Worm (Caenorhabditis elegans) whole organism, young adult: ENCODE measurements around the gene rpi-2.

Experiments used
- B0019.2 ChIP-seq: fragments of 200-800 bp; sonication (Bioruptor generic); conservative IDR thresholded peaks from 2 replicates; pipeline ENCODE4 v1.3.6; 2022; ENCODE audit warnings: missing genetic modification reagents, missing genetic modification characterization, missing compliant biosample characterization
- C17E4.6 ChIP-seq: fragments of 200-800 bp; sonication (Bioruptor generic); IDR thresholded peaks from 2 replicates; pipeline ENCODE4 v1.3.6; 2022; ENCODE audit warnings: missing genetic modification reagents, missing genetic modification characterization, missing compliant biosample characterization
- F57C9.4 ChIP-seq: sonication (generic microtip); optimal IDR thresholded peaks from 2 replicates; lab custom pipeline; 2017; ENCODE audit warnings: mild to moderate bottlenecking, missing genetic modification characterization, missing compliant biosample characterization
- K11D2.4 ChIP-seq: fragments of 200-800 bp; sonication (Bioruptor generic); IDR thresholded peaks from 2 replicates; pipeline ENCODE4 v1.3.6; 2022; ENCODE audit warnings: missing genetic modification reagents, missing genetic modification characterization, missing compliant biosample characterization
- K12H6.12 ChIP-seq: fragments of 200-800 bp; sonication (Bioruptor generic); optimal IDR thresholded peaks from 2 replicates; lab custom pipeline; 2018; ENCODE audit warnings: mild to moderate bottlenecking, missing genetic modification characterization, missing compliant biosample characterization
- Y53F4B.3 ChIP-seq: fragments of 200-800 bp; sonication (Bioruptor generic); IDR thresholded peaks from 2 replicates; pipeline ENCODE4 v1.3.6; 2022; ENCODE audit warnings: missing genetic modification reagents, missing genetic modification characterization, missing compliant biosample characterization
- Y53G8AR.9 ChIP-seq: fragments of 200-800 bp; sonication (Bioruptor generic); conservative IDR thresholded peaks from 2 replicates; pipeline ENCODE4 v1.3.6; 2022; ENCODE audit warnings: missing genetic modification reagents, missing genetic modification characterization, missing compliant biosample characterization
- Y56A3A.18 ChIP-seq: fragments of 200-800 bp; sonication (Bioruptor generic); IDR thresholded peaks from 2 replicates; pipeline ENCODE4 v1.3.6; 2022; ENCODE audit warnings: missing genetic modification reagents, missing genetic modification characterization, missing compliant biosample characterization
- ZK185.1 ChIP-seq: sonication (generic microtip); optimal IDR thresholded peaks from 2 replicates; lab custom pipeline; 2016; ENCODE audit warnings: mild to moderate bottlenecking, missing genetic modification characterization, missing compliant biosample characterization; ENCODE audit not compliant: poor library complexity, severe bottlenecking
- ama-1 ChIP-seq, 3 experiments: fragments of 150-350 bp in 1 of 3; sonication (generic microtip) in 2 of 3; optimal IDR thresholded peaks; 2 replicates each; lab custom pipeline; 2014 to 2018; ENCODE audit warnings: missing biosample characterization in 2 of 3, missing genetic modification characterization in 2 of 3, missing genetic modification reagents in 2 of 3
- attf-3 ChIP-seq: fragments of 200-800 bp; sonication (Bioruptor generic); conservative IDR thresholded peaks from 2 replicates; pipeline ENCODE4 v1.3.6; 2022; ENCODE audit warnings: missing genetic modification reagents, missing genetic modification characterization, missing compliant biosample characterization
- bed-1 ChIP-seq: fragments of 200-800 bp; sonication (Bioruptor generic); IDR thresholded peaks from 2 replicates; pipeline ENCODE4 v1.3.6; 2022; ENCODE audit warnings: missing genetic modification reagents, missing genetic modification characterization, missing compliant biosample characterization
- cebp-2 ChIP-seq: fragments of 200-800 bp; sonication (Bioruptor generic); IDR thresholded peaks from 2 replicates; pipeline ENCODE4 v1.3.6; 2022; ENCODE audit warnings: missing genetic modification characterization, missing compliant biosample characterization
- ceh-27 ChIP-seq: fragments of 200-800 bp; sonication (Bioruptor generic); optimal IDR thresholded peaks from 2 replicates; lab custom pipeline; 2018; ENCODE audit warnings: mild to moderate bottlenecking, missing genetic modification characterization, moderate library complexity, missing compliant biosample characterization
- ceh-58 ChIP-seq: fragments of 200-800 bp; sonication (Bioruptor generic); IDR thresholded peaks from 2 replicates; pipeline ENCODE4 v1.3.6; 2022; ENCODE audit warnings: missing genetic modification characterization, missing compliant biosample characterization
- ceh-79 ChIP-seq: sonication (generic microtip); optimal IDR thresholded peaks from 2 replicates; lab custom pipeline; 2017; ENCODE audit warnings: mild to moderate bottlenecking, missing genetic modification characterization, missing compliant biosample characterization
- die-1 ChIP-seq: sonication (generic microtip); optimal IDR thresholded peaks from 2 replicates; lab custom pipeline; 2016; ENCODE audit warnings: missing genotype, mild to moderate bottlenecking, missing genetic modification characterization, missing compliant biosample characterization
- dpff-1 ChIP-seq: sonication (generic microtip); optimal IDR thresholded peaks from 2 replicates; lab custom pipeline; 2017; ENCODE audit warnings: mild to moderate bottlenecking, missing genetic modification characterization, missing compliant biosample characterization
- ekl-4 ChIP-seq: fragments of 200-800 bp; sonication (Bioruptor generic); IDR thresholded peaks from 2 replicates; pipeline ENCODE4 v1.3.6; 2022; ENCODE audit warnings: missing genetic modification reagents, missing genetic modification characterization, missing compliant biosample characterization
- hlh-26 ChIP-seq: fragments of 200-800 bp; sonication (Bioruptor generic); conservative IDR thresholded peaks from 2 replicates; pipeline ENCODE4 v1.3.6; 2022; ENCODE audit warnings: missing genetic modification reagents, missing genetic modification characterization, missing compliant biosample characterization
- hsf-1 ChIP-seq: fragments of 200-800 bp; sonication (Bioruptor generic); IDR thresholded peaks from 2 replicates; pipeline ENCODE4 v1.3.6; 2022; ENCODE audit warnings: missing genetic modification reagents, missing genetic modification characterization, missing compliant biosample characterization
- lag-1 ChIP-seq: fragments of 200-800 bp; sonication (Bioruptor generic); IDR thresholded peaks from 2 replicates; pipeline ENCODE4 v1.3.6; 2022; ENCODE audit warnings: missing genetic modification reagents, missing genetic modification characterization, missing compliant biosample characterization
- let-526 ChIP-seq: fragments of 200-800 bp; sonication (Bioruptor generic); IDR thresholded peaks from 2 replicates; pipeline ENCODE4 v1.3.6; 2022; ENCODE audit warnings: missing genetic modification reagents, missing genetic modification characterization, missing compliant biosample characterization
- lin-26 ChIP-seq: fragments of 200-800 bp; sonication (Bioruptor generic); IDR thresholded peaks from 2 replicates; pipeline ENCODE4 v1.3.6; 2022; ENCODE audit warnings: missing genetic modification reagents, missing genetic modification characterization, missing compliant biosample characterization
- lsl-1 ChIP-seq: fragments of 200-800 bp; sonication (Bioruptor generic); optimal IDR thresholded peaks from 2 replicates; lab custom pipeline; 2018; ENCODE audit warnings: mild to moderate bottlenecking, missing genetic modification characterization, moderate library complexity, missing compliant biosample characterization
- lsy-27 ChIP-seq: sonication (generic microtip); optimal IDR thresholded peaks from 2 replicates; lab custom pipeline; 2017; ENCODE audit warnings: missing genetic modification characterization, mild to moderate bottlenecking, missing compliant biosample characterization, antibody characterized with exemption, missing genotype, borderline replicate concordance; ENCODE audit not compliant: insufficient read depth
- madf-10 ChIP-seq: sonication (generic microtip); optimal IDR thresholded peaks from 2 replicates; lab custom pipeline; 2016; ENCODE audit warnings: mild to moderate bottlenecking, missing genetic modification characterization, missing compliant biosample characterization
- madf-8 ChIP-seq: fragments of 200-800 bp; sonication (Bioruptor generic); conservative IDR thresholded peaks from 2 replicates; pipeline ENCODE4 v1.3.6; 2022; ENCODE audit warnings: missing genetic modification reagents, missing genetic modification characterization, missing compliant biosample characterization
- mes-4 ChIP-seq: sonication (generic microtip); optimal IDR thresholded peaks from 2 replicates; lab custom pipeline; 2016; ENCODE audit warnings: missing genotype, missing genetic modification characterization, missing compliant biosample characterization
- mxl-1 ChIP-seq: sonication (generic microtip); optimal IDR thresholded peaks from 2 replicates; lab custom pipeline; 2016; ENCODE audit warnings: missing genetic modification characterization, missing compliant biosample characterization
- nhr-120 ChIP-seq: fragments of 200-800 bp; sonication (Bioruptor generic); IDR thresholded peaks from 2 replicates; pipeline ENCODE4 v1.3.6; 2022; ENCODE audit warnings: missing genetic modification characterization, missing compliant biosample characterization
- nhr-179 ChIP-seq: sonication (generic microtip); optimal IDR thresholded peaks from 2 replicates; lab custom pipeline; 2016; ENCODE audit warnings: mild to moderate bottlenecking, missing genetic modification characterization, missing compliant biosample characterization
- nhr-27 ChIP-seq: fragments of 200-800 bp; sonication (Bioruptor generic); optimal IDR thresholded peaks from 2 replicates; lab custom pipeline; 2018; ENCODE audit warnings: mild to moderate bottlenecking, missing genetic modification characterization, moderate library complexity, missing compliant biosample characterization
- nhr-90 ChIP-seq: sonication (generic microtip); optimal IDR thresholded peaks from 2 replicates; lab custom pipeline; 2016; ENCODE audit warnings: missing genotype, mild to moderate bottlenecking, missing genetic modification characterization, missing compliant biosample characterization
- sdz-38 ChIP-seq: sonication (generic microtip); optimal IDR thresholded peaks from 2 replicates; lab custom pipeline; 2016; ENCODE audit warnings: missing genotype, missing genetic modification characterization, missing compliant biosample characterization
- sea-2 ChIP-seq: fragments of 200-800 bp; sonication (Bioruptor generic); IDR thresholded peaks from 2 replicates; pipeline ENCODE4 v1.3.6; 2022; ENCODE audit warnings: missing genetic modification characterization, missing compliant biosample characterization
- snpc-1.1 ChIP-seq: sonication (generic microtip); optimal IDR thresholded peaks from 2 replicates; lab custom pipeline; 2017; ENCODE audit warnings: missing genetic modification characterization, mild to moderate bottlenecking, missing compliant biosample characterization, antibody characterized with exemption, moderate library complexity, missing genotype, missing genetic modification reagents; ENCODE audit not compliant: insufficient read depth
- snpc-1.3 ChIP-seq: sonication (generic microtip); optimal IDR thresholded peaks from 2 replicates; lab custom pipeline; 2017; ENCODE audit warnings: missing genetic modification characterization, mild to moderate bottlenecking, missing compliant biosample characterization, antibody characterized with exemption, moderate library complexity, missing genotype, missing genetic modification reagents; ENCODE audit not compliant: insufficient read depth
- snpc-4 ChIP-seq, 5 experiments: fragments of 150-350 bp in 1 of 5; sonication (generic microtip) in 4 of 5; optimal IDR thresholded peaks; 2 replicates each; lab custom pipeline; 2014 to 2018; ENCODE audit warnings: missing genetic modification characterization in 5 of 5, missing biosample characterization in 3 of 5, antibody characterized with exemption in 2 of 5, mild to moderate bottlenecking in 2 of 5, missing compliant biosample characterization in 2 of 5, missing genotype in 2 of 5, moderate library complexity in 2 of 5, missing genetic modification reagents in 1 of 5
- tbp1 ChIP-seq: fragments of 200-800 bp; sonication (Bioruptor generic); optimal IDR thresholded peaks from 2 replicates; lab custom pipeline; 2018; ENCODE audit warnings: mild to moderate bottlenecking, missing genetic modification characterization, missing compliant biosample characterization
- unc-130 ChIP-seq: sonication (generic microtip); optimal IDR thresholded peaks from 2 replicates; lab custom pipeline; 2016; ENCODE audit warnings: missing genetic modification reagents, missing genetic modification characterization, missing compliant biosample characterization
- unc-62 ChIP-seq: fragments of 150-350 bp; optimal IDR thresholded peaks from 2 replicates; lab custom pipeline; 2014; ENCODE audit warnings: missing biosample characterization, missing genetic modification reagents, missing genetic modification characterization
- xnd-1 ChIP-seq: sonication (generic microtip); optimal IDR thresholded peaks from 2 replicates; lab custom pipeline; 2016; ENCODE audit warnings: missing genotype, missing genetic modification reagents, missing genetic modification characterization, missing compliant biosample characterization
- zim-3 ChIP-seq: sonication (generic microtip); optimal IDR thresholded peaks from 2 replicates; lab custom pipeline; 2017; ENCODE audit warnings: mild to moderate bottlenecking, missing genetic modification characterization, moderate library complexity, missing compliant biosample characterization
- ztf-18 ChIP-seq: sonication (generic microtip); optimal IDR thresholded peaks from 2 replicates; lab custom pipeline; 2016; ENCODE audit warnings: missing genotype, mild to moderate bottlenecking, missing genetic modification characterization, missing compliant biosample characterization

The rpi-2 gene

DNA sequence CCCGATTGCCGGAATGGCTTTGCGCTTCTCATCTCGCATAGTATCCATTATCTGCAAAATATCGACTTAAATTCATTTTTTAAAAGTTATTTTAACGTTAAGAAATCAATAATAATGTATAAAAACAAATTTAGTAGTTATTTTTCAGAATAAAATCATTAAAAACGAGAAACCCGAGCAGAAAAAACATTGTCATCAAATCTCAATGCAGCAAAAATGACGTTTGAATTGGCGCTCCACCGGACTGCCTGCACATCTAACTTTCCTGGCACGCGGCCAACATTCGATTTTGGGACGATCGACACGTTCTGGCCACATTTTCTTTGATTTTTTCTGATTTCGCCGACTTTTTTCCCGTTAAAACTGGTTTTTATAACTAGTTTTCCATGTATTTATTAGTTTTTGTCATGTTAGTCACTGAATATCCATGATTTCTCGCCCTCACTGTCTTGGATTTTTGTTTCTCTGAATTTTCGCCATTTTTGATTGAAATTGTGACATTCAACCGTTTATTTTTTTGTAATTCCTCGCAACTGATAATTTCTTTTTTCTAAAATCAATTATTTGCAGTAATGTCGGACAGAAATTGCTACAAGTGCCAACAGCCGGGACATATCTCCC, 1.3 kb upstream of the rpi-2 start, which contains the start of the genes pbs-1 and K08D12.3 (continued):
- no peak for TF ChIP-seq mxl-1 (tag; lab: Kevin White, UChicago)
- 0 out of 2 replicates have a peak, but pooled peaks have one; percentile 42 for TF ChIP-seq attf-3
- TF ChIP-seq ama-1 (optimal IDR thresholded peaks at IDR 0.05; lab: Kevin White, UChicago) = no peak
- TF ChIP-seq ama-1 (GFP tag; optimal IDR thresholded peaks at IDR 0.05; lab: Kevin White, UChicago) = no peak
- TF ChIP-seq tbp1 (GFP tag; lab: Kevin White, UChicago) = peak; percentile 43
- TF ChIP-seq madf-10 (tag; lab: Kevin White, UChicago) = no peak
- no peak for TF ChIP-seq ceh-58
- TF ChIP-seq madf-8 (GFP tag; lab: Robert Waterston, UW) = 0 out of 2 replicates have a peak, but pooled peaks have one; percentile 28
- TF ChIP-seq nhr-120 (GFP tag; lab: Robert Waterston, UW) = no peak
- no peak for TF ChIP-seq dpff-1 (tag; lab: Kevin White, UChicago)
- TF ChIP-seq lsl-1 (GFP tag; lab: Kevin White, UChicago) = peak; percentile 58
- peak; percentile 53 for TF ChIP-seq ekl-4 (GFP tag; lab: Robert Waterston, UW)
- no peak for TF ChIP-seq hlh-26 (GFP tag; lab: Robert Waterston, UW)
- TF ChIP-seq unc-62 (GFP tag; lab: Kevin White, UChicago) = no peak
- TF ChIP-seq B0019.2 (GFP tag; lab: Robert Waterston, UW) = no peak
- no peak for TF ChIP-seq nhr-179 (tag; lab: Kevin White, UChicago)
- TF ChIP-seq Y53F4B.3 = no peak
- peak; percentile 14 for TF ChIP-seq ZK185.1 (tag; lab: Kevin White, UChicago)
- no peak for TF ChIP-seq unc-130 (GFP tag; lab: Kevin White, UChicago)
- no peak for TF ChIP-seq ceh-79 (tag; lab: Kevin White, UChicago)
- no peak for TF ChIP-seq ztf-18 (tag; lab: Kevin White, UChicago)
- TF ChIP-seq snpc-4 (GFP tag; optimal IDR thresholded peaks at IDR 0.05; lab: Kevin White, UChicago) = no peak
- TF ChIP-seq snpc-4 (tag; optimal IDR thresholded peaks at IDR 0.05; lab: Kevin White, UChicago) = peak; percentile 20 to 69 (median 38)
- no peak for TF ChIP-seq hsf-1 (GFP tag; lab: Robert Waterston, UW)
- TF ChIP-seq K12H6.12 = peak; percentile 29
- TF ChIP-seq snpc-1.1 (tag; lab: Kevin White, UChicago) = peak; percentile 17
- TF ChIP-seq snpc-1.3 (tag; lab: Kevin White, UChicago) = peak; percentile 32
- TF ChIP-seq xnd-1 (tag; lab: Kevin White, UChicago) = peak; percentile 49
- no peak for TF ChIP-seq die-1 (tag; lab: Kevin White, UChicago)
- no peak for TF ChIP-seq lsy-27 (tag; lab: Kevin White, UChicago)
- no peak for TF ChIP-seq Y56A3A.18
- TF ChIP-seq lag-1 (GFP tag; lab: Robert Waterston, UW) = no peak
- peak; percentile 54; the same call in 1 of the 2 replicates for TF ChIP-seq Y53G8AR.9 (GFP tag; lab: Robert Waterston, UW)
- no peak for TF ChIP-seq mes-4 (tag; lab: Kevin White, UChicago)
- no peak for TF ChIP-seq let-526
- no peak for TF ChIP-seq lin-26 (GFP tag; lab: Robert Waterston, UW)
- no peak for TF ChIP-seq sea-2 (GFP tag; lab: Robert Waterston, UW)
- peak; percentile 51; the same call in 1 of the 2 replicates for TF ChIP-seq K11D2.4 (GFP tag; lab: Robert Waterston, UW)
- TF ChIP-seq F57C9.4 = no peak
- TF ChIP-seq sdz-38 (tag; lab: Kevin White, UChicago) = no peak
- TF ChIP-seq ceh-27 (GFP tag; lab: Kevin White, UChicago) = peak; percentile 24
- no peak for TF ChIP-seq nhr-27
- no peak for TF ChIP-seq nhr-90 (tag; lab: Kevin White, UChicago)
- no peak for TF ChIP-seq zim-3 (tag; lab: Kevin White, UChicago)
- no peak for TF ChIP-seq cebp-2 (GFP tag; lab: Robert Waterston, UW)
- TF ChIP-seq C17E4.6 = no peak
- no peak for TF ChIP-seq bed-1 (GFP tag; lab: Robert Waterston, UW)
